Fruit fly (Drosophila melanogaster) whole organism, prepupa: ENCODE results near the gene Ravus.

Experiments
- CG31627 ChIP-seq: fragments of 200-800 bp; sonication (Bioruptor generic); optimal IDR thresholded peaks from 3 replicates; lab custom pipeline; 2016; ENCODE audit warnings: missing biosample characterization, missing genetic modification characterization
- Eip78C ChIP-seq: fragments of 200-800 bp; sonication (Bioruptor generic); peaks from one replicate; lab custom pipeline; 2016; ENCODE audit warnings: missing biosample characterization, missing genetic modification characterization

dm6 chr3R:13303126-13303525 is 39.3 kb upstream of the Ravus start, which contains the start of gene CG43208:
- TF ChIP-seq CG31627, result no peak
- no peak for TF ChIP-seq Eip78C (GFP tag; lab: Kevin White, UChicago)
